Worm (Caenorhabditis elegans): Measurements from ENCODE around the gene C06E1.1.

ce11 chrIII:8652922-8653321, 47.3 kb downstream of the C06E1.1 start:
- TF ChIP-seq him-1 (tag; optimal IDR thresholded peaks at IDR 0.05) (no peak), dao-5 (tag; optimal IDR thresholded peaks at IDR 0.05) (no peak), W03F9.2 (tag; optimal IDR thresholded peaks at IDR 0.05) (no peak)

All from whole organism, L4/young adult.